Worm (Caenorhabditis elegans): ENCODE measurements around the gene C49C3.11.

Gene C49C3.11

DNA sequence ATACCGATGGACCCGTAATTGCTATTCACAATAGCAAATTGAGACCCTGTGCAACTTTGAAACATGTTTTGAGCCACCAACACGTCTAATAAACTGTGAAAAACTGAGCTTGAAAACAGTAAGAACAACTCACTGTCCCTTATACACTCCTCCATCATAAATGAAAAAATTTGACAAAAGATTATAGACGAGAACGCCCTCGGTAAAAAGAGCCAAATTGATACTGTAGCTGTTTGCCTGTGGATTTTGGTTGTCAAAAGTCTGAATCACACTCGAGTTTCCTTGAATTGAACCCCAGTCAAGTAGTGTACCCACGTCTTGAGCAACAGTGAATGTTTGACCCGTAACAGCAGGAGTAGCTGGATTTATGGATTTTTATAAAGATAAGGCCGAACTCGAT lies 2.5 kb upstream of the C49C3.11 start:
- TF ChIP-seq mep-1 (tag; optimal IDR thresholded peaks at IDR 0.05) (no peak), ces-1 (GFP tag; optimal IDR thresholded peaks at IDR 0.05) (no peak), ceh-83 (GFP tag; optimal IDR thresholded peaks at IDR 0.05) (no peak), sem-2 (GFP tag; optimal IDR thresholded peaks at IDR 0.05) (no peak), ztf-11 (tag; optimal IDR thresholded peaks at IDR 0.05) (no peak), mab-5 (tag; optimal IDR thresholded peaks at IDR 0.05) (no peak), sptf-1 (tag; optimal IDR thresholded peaks at IDR 0.05) (no peak), flh-1 (GFP tag; optimal IDR thresholded peaks at IDR 0.05) (no peak)

DNA sequence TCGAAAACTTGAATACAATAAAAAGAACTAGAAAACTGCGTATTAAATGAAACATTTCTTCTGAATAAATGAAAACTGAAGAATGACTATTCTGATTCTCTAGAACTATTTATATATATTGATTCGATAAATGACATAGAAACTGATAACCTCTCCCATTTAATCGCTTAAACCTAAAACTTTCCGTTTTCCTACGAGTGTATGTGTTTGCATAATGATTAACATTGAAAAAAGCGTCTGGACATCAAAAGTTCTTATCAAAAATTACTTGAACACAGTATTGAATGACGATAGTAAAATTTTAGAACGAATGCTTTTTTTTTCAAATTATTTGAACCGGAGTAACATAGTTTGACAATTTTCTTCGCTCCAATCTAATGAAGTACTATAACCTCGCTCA lies 1.4 kb upstream of the C49C3.11 start, which contains the start of gene C49C3.9:
Gene C49C3.9 (minus strand): TSS at position 136 of the 400 bp plus-strand sequence.
- TF ChIP-seq ham-2 (GFP tag; optimal IDR thresholded peaks at IDR 0.05): no peak
- TF ChIP-seq lsy-2 (tag; optimal IDR thresholded peaks at IDR 0.05): no peak
- no peak for TF ChIP-seq nhr-12 (tag; optimal IDR thresholded peaks at IDR 0.05)
- no peak for TF ChIP-seq mep-1 (tag; optimal IDR thresholded peaks at IDR 0.05)
- no peak for TF ChIP-seq cnd-1 (tag; optimal IDR thresholded peaks at IDR 0.05)
- TF ChIP-seq tbx-8 (GFP tag; optimal IDR thresholded peaks at IDR 0.05): no peak
- TF ChIP-seq lin-32 (GFP tag; optimal IDR thresholded peaks at IDR 0.05): no peak

DNA sequence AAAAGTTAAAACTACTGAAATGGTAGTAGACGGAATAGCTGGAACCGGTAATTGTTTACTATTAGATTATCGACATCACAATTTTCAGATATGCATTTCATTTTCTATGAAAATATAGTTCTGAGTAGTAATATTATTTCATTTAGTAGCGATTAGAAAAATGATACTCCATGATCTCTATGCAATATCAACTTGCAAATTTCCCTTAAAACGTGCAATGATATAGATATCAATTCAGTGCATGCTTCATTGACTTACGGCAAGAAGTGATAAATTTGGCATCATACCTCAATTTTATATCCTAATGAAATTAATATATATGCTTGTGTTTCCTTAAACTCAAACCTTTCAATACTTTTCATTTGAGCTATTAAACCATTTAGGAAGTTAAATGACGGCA lies 915 bp upstream of the C49C3.11 start, which contains the start of gene C49C3.21:
Gene C49C3.21 (plus strand): TSS at position 301 of the 400 bp plus-strand sequence.
- TF ChIP-seq bed-3 (GFP tag; optimal IDR thresholded peaks at IDR 0.05): no peak
- TF ChIP-seq M03D4.4 (tag; optimal IDR thresholded peaks at IDR 0.05): no peak
- no peak for TF ChIP-seq elt-3 (tag; optimal IDR thresholded peaks at IDR 0.05)

DNA sequence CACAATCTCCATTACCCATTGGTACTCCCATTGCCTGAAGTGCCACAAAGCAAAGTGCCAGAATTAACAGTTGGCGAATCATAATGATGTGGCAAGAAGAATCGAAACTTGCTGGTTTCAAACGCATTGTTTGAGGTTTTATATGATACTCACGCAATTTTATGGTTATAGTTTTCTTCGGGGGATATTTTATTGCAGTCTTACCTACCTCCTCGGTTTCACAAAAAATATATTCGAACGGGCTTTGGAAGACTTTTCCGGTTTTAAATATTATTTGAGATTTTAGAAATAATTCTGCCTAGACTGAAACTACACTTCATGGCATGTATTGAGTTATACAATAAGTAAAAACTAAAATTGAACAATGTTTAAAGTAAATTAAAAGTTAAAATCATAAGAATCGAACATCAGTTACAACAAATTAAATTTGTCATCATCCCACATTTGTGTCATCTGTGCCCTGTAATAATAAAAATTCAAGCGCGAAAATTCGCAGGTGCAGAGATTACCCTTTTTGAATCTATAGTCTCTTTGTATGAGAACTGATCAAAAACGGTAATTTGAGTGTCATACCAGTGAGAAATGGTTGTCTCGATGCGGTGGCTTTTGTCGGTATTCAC lies 3.1 kb downstream of the C49C3.11 start, which contains the start of the genes clec-197 and clec-198:
Gene clec-197 (minus strand): TSS at position 101 of the 620 bp plus-strand sequence.
Gene clec-198 (plus strand): TSS at position 570 of the 620 bp plus-strand sequence.
- TF ChIP-seq mls-2 (tag; optimal IDR thresholded peaks at IDR 0.05): no peak
- TF ChIP-seq unc-39 (tag; optimal IDR thresholded peaks at IDR 0.05): no peak
- TF ChIP-seq zip-8 (tag; optimal IDR thresholded peaks at IDR 0.05): no peak
- no peak for TF ChIP-seq unc-62 (GFP tag; optimal IDR thresholded peaks at IDR 0.05)
- TF ChIP-seq nhr-76 (tag; optimal IDR thresholded peaks at IDR 0.05): no peak
- TF ChIP-seq nhr-237 (tag; optimal IDR thresholded peaks at IDR 0.05): no peak
- TF ChIP-seq blmp-1 (tag; optimal IDR thresholded peaks at IDR 0.05): no peak
- no peak for TF ChIP-seq snpc-4 (tag; optimal IDR thresholded peaks at IDR 0.05)
- no peak for TF ChIP-seq ztf-11 (tag; optimal IDR thresholded peaks at IDR 0.05)
- no peak for TF ChIP-seq lsy-2 (tag; optimal IDR thresholded peaks at IDR 0.05)
- no peak for TF ChIP-seq sem-2 (GFP tag; optimal IDR thresholded peaks at IDR 0.05)

DNA sequence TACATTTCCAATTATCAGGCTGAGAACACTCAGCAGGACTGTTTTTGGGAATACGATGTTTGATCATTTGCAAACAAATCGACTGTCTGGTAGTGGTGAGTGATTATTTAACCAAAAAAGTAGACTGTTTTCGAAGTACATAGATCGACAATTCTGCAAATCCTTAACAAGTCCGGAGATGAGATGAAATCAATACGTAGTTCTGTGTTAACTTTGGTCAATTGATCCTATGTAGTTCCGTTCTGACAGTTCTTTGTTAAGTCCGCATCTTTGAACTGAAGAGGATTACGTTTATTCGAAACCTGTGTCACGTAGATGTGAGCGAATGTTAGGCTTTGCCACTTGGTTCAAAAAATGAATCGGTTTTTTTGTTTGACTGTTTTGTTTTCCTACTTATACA lies 8.0 kb downstream of the C49C3.11 start, which contains the start of gene clec-199:
Gene clec-199 (plus strand): TSS at position 301 of the 400 bp plus-strand sequence.
- no peak for TF ChIP-seq mls-2 (tag; optimal IDR thresholded peaks at IDR 0.05)
- no peak for TF ChIP-seq ztf-11 (tag; optimal IDR thresholded peaks at IDR 0.05)
- no peak for TF ChIP-seq snpc-4 (tag; optimal IDR thresholded peaks at IDR 0.05)
- TF ChIP-seq flh-1 (GFP tag; optimal IDR thresholded peaks at IDR 0.05): no peak
- no peak for TF ChIP-seq unc-39 (tag; optimal IDR thresholded peaks at IDR 0.05)

DNA sequence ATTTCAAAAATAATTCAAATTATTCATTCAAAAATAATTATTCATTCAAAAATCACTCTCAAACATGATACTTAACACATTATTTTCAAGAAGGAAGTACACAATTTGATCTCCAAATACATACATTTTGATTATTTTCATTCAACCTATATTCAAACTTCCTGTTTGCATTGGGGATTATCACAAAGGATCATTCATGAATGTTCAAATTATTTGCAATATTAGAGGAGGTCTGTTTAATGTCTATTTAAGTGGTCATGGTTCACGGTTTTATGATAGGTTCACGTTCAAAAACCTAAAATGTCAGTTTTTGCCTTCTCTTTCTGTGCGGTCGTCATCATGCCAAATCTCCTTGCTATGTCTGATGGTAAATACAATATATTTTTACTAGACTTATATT lies 17.6 kb downstream of the C49C3.11 start, which contains the start of gene clec-202:
Gene clec-202 (plus strand): TSS at position 301 of the 400 bp plus-strand sequence.
- TF ChIP-seq ham-2 (GFP tag; optimal IDR thresholded peaks at IDR 0.05) (no peak), lin-32 (GFP tag; optimal IDR thresholded peaks at IDR 0.05) (no peak), pha-4 (tag; optimal IDR thresholded peaks at IDR 0.05) (no peak), nhr-28 (tag; optimal IDR thresholded peaks at IDR 0.05) (no peak), unc-39 (tag; optimal IDR thresholded peaks at IDR 0.05) (no peak), zip-8 (tag; optimal IDR thresholded peaks at IDR 0.05) (no peak), nhr-12 (tag; optimal IDR thresholded peaks at IDR 0.05) (no peak), drap-1 (GFP tag; optimal IDR thresholded peaks at IDR 0.05) (no peak), mep-1 (tag; optimal IDR thresholded peaks at IDR 0.05) (no peak), mls-2 (tag; optimal IDR thresholded peaks at IDR 0.05) (no peak), flh-1 (GFP tag; optimal IDR thresholded peaks at IDR 0.05) (no peak), nhr-2 (tag; optimal IDR thresholded peaks at IDR 0.05) (no peak), unc-120 (tag; optimal IDR thresholded peaks at IDR 0.05; ENCODE audit: poor library complexity, severe bottlenecking) (no peak), blmp-1 (tag; optimal IDR thresholded peaks at IDR 0.05) (no peak)

Measured in whole organism, mixed stage, embryonic.